Fruit fly (Drosophila melanogaster): ENCODE data around the gene comm2.
A peak's percentile ranks its signal among the peaks of the same experiment; 100 is the strongest.

comm2 gene

DNA sequence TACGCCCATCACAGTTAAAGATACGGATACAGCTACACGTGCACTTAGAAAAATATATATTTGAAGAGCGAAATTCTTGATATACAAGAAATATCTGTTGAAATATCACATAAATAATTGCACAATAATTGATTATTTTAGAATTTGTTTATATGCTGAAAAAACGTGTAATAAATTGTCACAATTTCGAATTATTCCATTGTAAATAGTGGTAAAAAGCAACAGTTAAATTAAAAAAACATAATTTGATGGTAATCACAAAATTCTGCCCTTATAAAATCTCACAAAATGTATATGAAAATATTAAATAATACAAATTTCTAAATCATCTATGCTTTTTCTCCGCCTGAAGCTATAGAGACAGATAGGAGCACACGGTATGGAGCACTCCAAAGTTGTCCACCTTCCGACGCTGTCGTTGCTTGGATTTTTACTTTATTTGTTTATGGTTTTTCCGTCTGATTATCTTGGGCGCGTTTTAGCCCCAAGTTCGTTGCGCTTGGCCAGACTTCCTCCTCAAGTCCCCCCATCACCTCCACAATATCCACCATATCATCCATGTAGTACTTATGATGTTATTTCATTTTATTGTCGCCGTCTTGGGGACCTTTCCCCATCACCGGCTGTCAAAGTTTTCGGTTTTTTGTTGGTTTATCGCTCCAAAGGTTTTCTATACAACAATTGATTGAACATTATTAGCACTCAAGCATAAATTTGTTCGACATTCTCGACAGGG, 4.8 kb upstream of the comm2 start (continued):
- TF ChIP-seq Fer3 (tag; optimal IDR thresholded peaks at IDR 0.05) (no peak), Antp (GFP tag; optimal IDR thresholded peaks at IDR 0.05) (no peak), CG15601 (tag; optimal IDR thresholded peaks at IDR 0.05) (peak; percentile 59), fd64A (GFP tag; optimal IDR thresholded peaks at IDR 0.05) (no peak), ERR (GFP tag; optimal IDR thresholded peaks at IDR 0.05) (no peak), ind (GFP tag; optimal IDR thresholded peaks at IDR 0.05) (peak; percentile 50), CG15479 (GFP tag; optimal IDR thresholded peaks at IDR 0.05) (no peak), bab2 (GFP tag; optimal IDR thresholded peaks at IDR 0.05) (no peak), Sox100B (GFP tag; optimal IDR thresholded peaks at IDR 0.05) (peak; percentile 80), wor (GFP tag; IDR thresholded peaks at IDR 0.05) (peak; percentile 49; the same call in 1 of the 2 replicates), CG11247 (GFP tag; IDR thresholded peaks at IDR 0.05) (no peak), tgo (GFP tag; IDR thresholded peaks at IDR 0.05) (no peak), Bgb (GFP tag; IDR thresholded peaks at IDR 0.05; ENCODE audit: partially characterized antibody) (no peak), vnd (GFP tag; IDR thresholded peaks at IDR 0.05; ENCODE audit: partially characterized antibody) (no peak), H2.0 (GFP tag; IDR thresholded peaks at IDR 0.05) (no peak), chm (GFP tag; IDR thresholded peaks at IDR 0.05) (no peak; the same call in 1 of the 2 replicates), CG1792 (GFP tag; optimal IDR thresholded peaks at IDR 0.05) (no peak), CG2678 (tag; optimal IDR thresholded peaks at IDR 0.05) (peak; percentile 80), vfl (GFP tag; optimal IDR thresholded peaks at IDR 0.05) (no peak), CG8089 (GFP tag; optimal IDR thresholded peaks at IDR 0.05) (no peak), sug (tag; optimal IDR thresholded peaks at IDR 0.05) (peak; percentile 47), ac (GFP tag; optimal IDR thresholded peaks at IDR 0.05) (no peak), NC2β (GFP tag; optimal IDR thresholded peaks at IDR 0.05) (no peak), cg (GFP tag; optimal IDR thresholded peaks at IDR 0.05) (peak; percentile 2), gsb (GFP tag; IDR thresholded peaks at IDR 0.05) (no peak), CG17385 (GFP tag; optimal IDR thresholded peaks at IDR 0.05) (peak; percentile 51), CG13424 (tag; optimal IDR thresholded peaks at IDR 0.05) (peak; percentile 72), CG6765 (GFP tag; optimal IDR thresholded peaks at IDR 0.05) (no peak), CG12942 (GFP tag; optimal IDR thresholded peaks at IDR 0.05) (peak; percentile 16), CG12299 (tag; optimal IDR thresholded peaks at IDR 0.05) (no peak), vvl (GFP tag; IDR thresholded peaks at IDR 0.05) (peak; percentile 13; the same call in 1 of the 2 replicates), Dip2 (GFP tag; IDR thresholded peaks at IDR 0.05) (no peak), Oaz (GFP tag; IDR thresholded peaks at IDR 0.05) (no peak), CG12219 (GFP tag; optimal IDR thresholded peaks at IDR 0.05) (no peak), CG7987 (GFP tag; optimal IDR thresholded peaks at IDR 0.05) (no peak), jing (GFP tag; optimal IDR thresholded peaks at IDR 0.05) (peak; percentile 4), Nf-YB (GFP tag; optimal IDR thresholded peaks at IDR 0.05) (peak; percentile 56), h (optimal IDR thresholded peaks at IDR 0.05) (no peak), CG14014 (GFP tag; IDR thresholded peaks at IDR 0.05) (no peak), Dbx (GFP tag; IDR thresholded peaks at IDR 0.05) (no peak), CG7839 (tag; optimal IDR thresholded peaks at IDR 0.05) (peak; percentile 78), emc (GFP tag; optimal IDR thresholded peaks at IDR 0.05) (no peak), CG34224 (GFP tag; IDR thresholded peaks at IDR 0.05; ENCODE audit: partially characterized antibody) (no peak), ttk (GFP tag; IDR thresholded peaks at IDR 0.05) (no peak), fd96Cb (tag; optimal IDR thresholded peaks at IDR 0.05) (peak; percentile 73), CG10209 (GFP tag; optimal IDR thresholded peaks at IDR 0.05) (peak; percentile 62), CG7372 (GFP tag; IDR thresholded peaks at IDR 0.05) (no peak), chif (GFP tag; optimal IDR thresholded peaks at IDR 0.05) (peak; percentile 14 to 31), CG17802 (tag; optimal IDR thresholded peaks at IDR 0.05) (no peak), Camta (GFP tag; optimal IDR thresholded peaks at IDR 0.05) (no peak), Sry-δ (GFP tag; optimal IDR thresholded peaks at IDR 0.05) (no peak)
